Worm (Caenorhabditis elegans) whole organism, late embryonic: ENCODE measurements around the gene chil-25.
"Not testable (repeated sequence)": the region's sequence is repeated elsewhere in the genome, so short reads cannot be mapped to it uniquely, and the experiment has no call there.

Source experiments
- C08G9.2 ChIP-seq: sonication (generic microtip); optimal IDR thresholded peaks from 2 replicates; lab custom pipeline; 2016; ENCODE audit warnings: mild to moderate bottlenecking, missing genetic modification characterization, moderate library complexity, missing compliant biosample characterization
- C38D4.7 ChIP-seq: fragments of 200-800 bp; sonication (Bioruptor generic); optimal IDR thresholded peaks from 2 replicates; lab custom pipeline; 2018; ENCODE audit warnings: mild to moderate bottlenecking, missing genetic modification characterization, moderate library complexity, missing compliant biosample characterization
- T23F11.4 ChIP-seq: fragments of 200-800 bp; sonication (Bioruptor generic); optimal IDR thresholded peaks from 2 replicates; lab custom pipeline; 2018; ENCODE audit warnings: mild to moderate bottlenecking, missing genetic modification characterization, missing compliant biosample characterization
- Y22D7AL.16 ChIP-seq: sonication (generic microtip); optimal IDR thresholded peaks from 2 replicates; lab custom pipeline; 2016; ENCODE audit warnings: missing genetic modification characterization, missing compliant biosample characterization
- ama-1 ChIP-seq: fragments of 150-350 bp; optimal IDR thresholded peaks from 2 replicates; lab custom pipeline; 2014
- ceh-18 ChIP-seq: sonication (generic microtip); optimal IDR thresholded peaks from 2 replicates; lab custom pipeline; 2016; ENCODE audit warnings: missing genetic modification characterization, missing compliant biosample characterization
- ceh-19 ChIP-seq: fragments of 200-800 bp; sonication (Bioruptor generic); optimal IDR thresholded peaks from 2 replicates; lab custom pipeline; 2018; ENCODE audit warnings: mild to moderate bottlenecking, missing genetic modification characterization, missing compliant biosample characterization
- ceh-2 ChIP-seq: sonication (generic microtip); optimal IDR thresholded peaks from 2 replicates; lab custom pipeline; 2016; ENCODE audit warnings: missing genotype, missing genetic modification characterization, missing compliant biosample characterization
- ceh-22 ChIP-seq: sonication (generic microtip); optimal IDR thresholded peaks from 2 replicates; lab custom pipeline; 2017; ENCODE audit warnings: missing biosample characterization, missing genetic modification characterization
- ceh-24 ChIP-seq: sonication (generic microtip); optimal IDR thresholded peaks from 2 replicates; lab custom pipeline; 2016; ENCODE audit warnings: mild to moderate bottlenecking, missing genetic modification characterization, missing compliant biosample characterization
- ceh-30 ChIP-seq: fragments of 150-350 bp; optimal IDR thresholded peaks from 2 replicates; lab custom pipeline; 2014; ENCODE audit warnings: missing biosample characterization, missing genetic modification characterization
- ceh-34 ChIP-seq: sonication (generic microtip); optimal IDR thresholded peaks from 2 replicates; lab custom pipeline; 2016; ENCODE audit warnings: mild to moderate bottlenecking, missing genetic modification characterization, missing compliant biosample characterization
- ceh-9 ChIP-seq: sonication (generic microtip); optimal IDR thresholded peaks from 2 replicates; lab custom pipeline; 2016; ENCODE audit warnings: mild to moderate bottlenecking, missing genetic modification characterization, inconsistent platforms, missing compliant biosample characterization
- dmd-4 ChIP-seq: sonication (generic microtip); optimal IDR thresholded peaks from 2 replicates; lab custom pipeline; 2016; ENCODE audit warnings: borderline replicate concordance, missing genetic modification characterization, missing compliant biosample characterization
- eyg-1 ChIP-seq: sonication (generic microtip); optimal IDR thresholded peaks from 2 replicates; lab custom pipeline; 2016; ENCODE audit warnings: missing genotype, missing genetic modification characterization, missing compliant biosample characterization
- fax-1 ChIP-seq: sonication (generic microtip); optimal IDR thresholded peaks from 2 replicates; lab custom pipeline; 2016; ENCODE audit warnings: missing genotype, missing genetic modification characterization, missing compliant biosample characterization
- gmeb-2 ChIP-seq: sonication (generic microtip); optimal IDR thresholded peaks from 2 replicates; lab custom pipeline; 2016; ENCODE audit warnings: missing genetic modification characterization, inconsistent platforms, missing compliant biosample characterization
- hlh-15 ChIP-seq: sonication (generic microtip); optimal IDR thresholded peaks from 2 replicates; lab custom pipeline; 2016; ENCODE audit warnings: missing genetic modification characterization, missing compliant biosample characterization
- hlh-30 ChIP-seq: sonication (generic microtip); optimal IDR thresholded peaks from 2 replicates; lab custom pipeline; 2017; ENCODE audit warnings: antibody characterized with exemption, missing genetic modification characterization, missing compliant biosample characterization; ENCODE audit not compliant: insufficient read depth
- lim-6 ChIP-seq: sonication (generic microtip); optimal IDR thresholded peaks from 2 replicates; lab custom pipeline; 2016; ENCODE audit warnings: missing genetic modification characterization, missing compliant biosample characterization
- nhr-232 ChIP-seq: sonication (generic microtip); optimal IDR thresholded peaks from 2 replicates; lab custom pipeline; 2016; ENCODE audit warnings: missing genetic modification characterization, missing compliant biosample characterization
- odd-2 ChIP-seq: sonication (generic microtip); optimal IDR thresholded peaks from 2 replicates; lab custom pipeline; 2017; ENCODE audit warnings: antibody characterized with exemption, mild to moderate bottlenecking, missing genetic modification characterization, missing compliant biosample characterization
- pag-3 ChIP-seq: sonication (generic microtip); optimal IDR thresholded peaks from 2 replicates; lab custom pipeline; 2016; ENCODE audit warnings: missing compliant biosample characterization, missing genetic modification characterization, borderline replicate concordance
- pat-9 ChIP-seq: fragments of 200-800 bp; sonication (Bioruptor generic); optimal IDR thresholded peaks from 2 replicates; lab custom pipeline; 2018; ENCODE audit warnings: mild to moderate bottlenecking, missing genetic modification characterization, moderate library complexity, missing compliant biosample characterization
- pax-1 ChIP-seq: fragments of 150-350 bp; optimal IDR thresholded peaks from 2 replicates; lab custom pipeline; 2014; ENCODE audit warnings: missing biosample characterization, missing genetic modification characterization
- ref-2 ChIP-seq: sonication (generic microtip); optimal IDR thresholded peaks from 2 replicates; lab custom pipeline; 2016; ENCODE audit warnings: missing genetic modification characterization, missing compliant biosample characterization
- rnt-1 ChIP-seq: sonication (generic microtip); optimal IDR thresholded peaks from 2 replicates; lab custom pipeline; 2016; ENCODE audit warnings: missing genetic modification characterization, missing compliant biosample characterization
- sdc-2 ChIP-seq: sonication (generic microtip); optimal IDR thresholded peaks from 2 replicates; lab custom pipeline; 2016; ENCODE audit warnings: missing genotype, missing genetic modification characterization, missing compliant biosample characterization
- sox-2 ChIP-seq: fragments of 200-800 bp; sonication (Bioruptor generic); IDR thresholded peaks from 2 replicates; pipeline ENCODE4 v1.3.6; 2022; ENCODE audit warnings: missing genetic modification reagents, missing genetic modification characterization, missing compliant biosample characterization
- tbx-2 ChIP-seq: sonication (generic microtip); optimal IDR thresholded peaks from 2 replicates; lab custom pipeline; 2016; ENCODE audit warnings: missing genetic modification characterization, missing compliant biosample characterization
- ttx-3 ChIP-seq: sonication (generic microtip); optimal IDR thresholded peaks from 2 replicates; lab custom pipeline; 2016; ENCODE audit warnings: missing genetic modification reagents, missing genetic modification characterization, missing compliant biosample characterization
- unc-42 ChIP-seq: sonication (generic microtip); optimal IDR thresholded peaks from 2 replicates; lab custom pipeline; 2016; ENCODE audit warnings: missing genotype, missing genetic modification characterization, missing compliant biosample characterization
- unc-86 ChIP-seq: sonication (generic microtip); optimal IDR thresholded peaks from 2 replicates; lab custom pipeline; 2016; ENCODE audit warnings: missing genetic modification characterization, missing compliant biosample characterization
- zip-5 ChIP-seq: sonication (generic microtip); optimal IDR thresholded peaks from 2 replicates; lab custom pipeline; 2016; ENCODE audit warnings: missing genetic modification characterization, missing compliant biosample characterization
- ztf-16 ChIP-seq: sonication (generic microtip); optimal IDR thresholded peaks from 2 replicates; lab custom pipeline; 2017; ENCODE audit warnings: missing genetic modification characterization, missing compliant biosample characterization

The chil-25 gene

DNA sequence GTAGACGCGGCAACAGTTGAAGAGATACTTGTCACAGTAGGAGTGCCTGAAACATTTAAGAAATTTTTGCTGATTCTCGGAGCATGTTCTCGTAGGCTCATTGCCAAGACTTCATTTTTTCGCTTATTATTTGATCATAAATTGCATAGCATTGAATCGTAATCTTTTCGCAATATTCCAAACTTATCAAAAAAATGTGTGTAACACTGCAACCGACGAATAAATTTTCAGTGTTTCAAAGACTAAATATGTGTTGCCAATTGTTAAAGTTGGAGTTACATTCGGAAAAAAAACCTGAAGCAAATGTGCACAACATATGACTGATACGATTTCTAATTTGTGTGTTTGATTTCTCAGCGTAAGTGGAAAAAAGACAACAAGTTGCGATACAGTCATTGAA is 14.8 kb downstream of the chil-25 start, which contains the start of gene R09D1.14:
TSS of gene R09D1.14 (minus strand) at position 101 of the 400 bp plus-strand sequence.
- TF ChIP-seq sdc-2, hlh-15, ceh-9 (tag; lab: Kevin White, UChicago): not testable (repeated sequence)

DNA sequence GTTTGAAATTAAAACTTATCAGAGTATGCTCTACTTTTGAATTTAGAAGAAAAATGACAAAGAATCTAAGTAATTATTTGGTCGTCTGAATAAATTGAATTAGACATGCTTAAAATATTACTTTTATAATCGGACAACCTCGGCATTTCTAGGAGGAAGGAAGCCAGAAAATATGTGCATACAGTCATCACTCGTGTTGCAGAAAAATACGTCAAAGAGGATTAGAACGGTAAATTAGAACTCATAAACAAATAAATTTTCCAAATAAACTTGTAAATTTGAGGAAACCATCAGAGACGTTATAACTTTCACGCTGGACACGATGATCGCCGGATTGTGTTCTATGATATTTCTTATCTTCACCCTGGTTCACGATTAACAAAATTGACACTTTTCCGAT is 20.0 kb downstream of the chil-25 start, which contains the start of gene chil-19:
TSS of gene chil-19 (minus strand) at position 101 of the 400 bp plus-strand sequence.
- TF ChIP-seq lim-6 (no peak), gmeb-2 (tag; lab: Kevin White, UChicago) (no peak), unc-86 (tag; lab: Kevin White, UChicago) (no peak)

DNA sequence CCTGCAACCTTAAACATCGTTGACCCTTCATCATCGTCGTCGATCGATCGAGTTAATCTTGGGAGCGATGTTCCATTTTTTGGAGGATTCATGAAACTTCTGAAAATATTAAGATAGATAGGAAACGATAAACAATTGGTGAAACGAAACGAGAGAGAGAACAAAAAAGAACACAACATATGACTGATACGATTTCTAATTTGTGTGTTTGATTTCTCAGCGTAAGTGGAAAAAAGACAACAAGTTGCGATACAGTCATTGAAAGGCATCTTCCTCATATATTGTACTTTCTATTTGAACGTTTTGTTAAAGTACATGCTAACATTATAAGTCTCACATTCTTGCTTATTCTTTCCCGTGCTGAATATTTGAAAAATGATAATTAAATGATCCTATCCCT is 22.1 kb downstream of the chil-25 start, which contains the start of gene R09D1.12:
TSS of gene R09D1.12 (minus strand) at position 101 of the 400 bp plus-strand sequence.
- not testable (repeated sequence) for TF ChIP-seq pax-1 (tag; lab: Kevin White, UChicago); ref-2 (tag; lab: Kevin White, UChicago); dmd-4

DNA sequence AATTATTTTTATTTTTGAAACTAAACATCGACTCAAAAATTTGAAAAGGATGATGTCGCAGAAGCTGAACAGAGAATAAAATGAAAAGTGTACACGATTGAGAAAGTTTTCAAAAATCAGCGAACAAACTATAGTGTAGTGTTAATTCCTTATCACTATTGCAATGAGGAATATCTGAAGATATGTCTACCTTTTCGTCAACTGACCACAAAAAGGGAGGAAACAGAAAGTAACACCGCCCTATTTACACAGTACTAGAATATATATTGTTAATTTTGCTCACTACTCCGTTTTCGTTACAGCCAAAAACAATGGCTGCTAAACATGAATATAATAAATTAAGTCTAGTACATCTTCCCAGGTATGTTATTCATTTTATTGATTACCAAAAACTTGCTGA is 26.3 kb downstream of the chil-25 start, which contains the start of gene chil-18:
TSS of gene chil-18 (plus strand) at position 301 of the 400 bp plus-strand sequence.
- TF ChIP-seq zip-5 (tag; lab: Kevin White, UChicago) (no peak), nhr-232 (tag; lab: Kevin White, UChicago) (no peak), C38D4.7 (GFP tag; lab: Kevin White, UChicago) (no peak), dmd-4 (no peak), hlh-30 (tag; lab: Kevin White, UChicago) (no peak), rnt-1 (no peak), pax-1 (tag; lab: Kevin White, UChicago) (no peak), ceh-19 (no peak), pat-9 (no peak), ceh-24 (tag; lab: Kevin White, UChicago) (no peak), C08G9.2 (tag; lab: Kevin White, UChicago) (no peak), T23F11.4 (GFP tag; lab: Kevin White, UChicago) (no peak), eyg-1 (tag; lab: Kevin White, UChicago) (no peak), pag-3 (no peak), ttx-3 (tag; lab: Kevin White, UChicago) (no peak)

DNA sequence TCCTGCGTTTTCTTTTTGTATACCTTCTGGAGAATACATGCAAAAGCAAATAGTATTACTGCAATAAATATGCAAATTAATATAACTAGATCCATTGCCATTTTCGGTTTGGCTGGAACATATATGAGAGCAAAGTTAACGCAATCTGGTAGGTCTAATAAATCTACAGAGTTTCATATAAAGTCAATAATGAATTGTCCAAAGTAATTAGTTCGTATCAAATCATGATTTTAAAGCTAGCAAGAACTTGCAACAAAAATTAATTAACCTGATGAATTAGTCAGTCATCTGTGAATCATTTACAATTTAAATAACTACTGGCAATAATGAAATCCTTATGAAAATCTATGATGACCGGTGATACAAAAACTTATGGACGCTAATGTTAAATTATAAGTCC is 28.9 kb downstream of the chil-25 start, which contains the start of gene R09D1.13:
TSS of gene R09D1.13 (minus strand) at position 101 of the 400 bp plus-strand sequence.
- no peak for TF ChIP-seq hlh-30 (tag; lab: Kevin White, UChicago)
- no peak for TF ChIP-seq ztf-16 (tag; lab: Kevin White, UChicago)
- no peak for TF ChIP-seq fax-1 (tag; lab: Kevin White, UChicago)
- TF ChIP-seq Y22D7AL.16 = no peak
- no peak for TF ChIP-seq ceh-30 (tag; lab: Kevin White, UChicago)
- no peak for TF ChIP-seq ceh-2
- no peak for TF ChIP-seq tbx-2 (tag; lab: Kevin White, UChicago)
- TF ChIP-seq ama-1 = no peak
- TF ChIP-seq ceh-34 (tag; lab: Kevin White, UChicago) = no peak
- no peak for TF ChIP-seq ceh-22 (tag; lab: Kevin White, UChicago)
- no peak for TF ChIP-seq ref-2 (tag; lab: Kevin White, UChicago)
- no peak for TF ChIP-seq sox-2
- no peak for TF ChIP-seq T23F11.4 (GFP tag; lab: Kevin White, UChicago)
- TF ChIP-seq odd-2 (tag; lab: Kevin White, UChicago) = no peak
- TF ChIP-seq unc-42 (tag; lab: Kevin White, UChicago) = no peak
- no peak for TF ChIP-seq ceh-18 (tag; lab: Kevin White, UChicago)
